Worm (Caenorhabditis elegans): Measurements from ENCODE around the gene F54C8.6.

Gene F54C8.6

ce11 chrIII:9434999-9435398, 14.7 kb downstream of the F54C8.6 start (continued):
- TF ChIP-seq aptf-2 (GFP tag; conservative IDR thresholded peaks at IDR 0.05) (no peak), lag-1 (GFP tag; IDR thresholded peaks at IDR 0.05) (no peak), ztf-28 (GFP tag; IDR thresholded peaks at IDR 0.05) (no peak), T07F8.4 (tag; optimal IDR thresholded peaks at IDR 0.05) (no peak), hrde-1 (tag; optimal IDR thresholded peaks at IDR 0.05; ENCODE audit: borderline replicate concordance) (peak; percentile 46), B0336.3 (GFP tag; IDR thresholded peaks at IDR 0.05) (no peak), attf-5 (GFP tag; optimal IDR thresholded peaks at IDR 0.05) (peak; percentile 3), egl-44 (GFP tag; IDR thresholded peaks at IDR 0.05) (no peak), B0035.1 (tag; optimal IDR thresholded peaks at IDR 0.05) (no peak), mcd-1 (GFP tag; IDR thresholded peaks at IDR 0.05) (no peak), fkh-3 (tag; optimal IDR thresholded peaks at IDR 0.05) (no peak), K11D2.4 (GFP tag; IDR thresholded peaks at IDR 0.05) (no peak), F55B11.4 (tag; optimal IDR thresholded peaks at IDR 0.05; ENCODE audit: borderline replicate concordance, insufficient read depth) (no peak), egrh-3 (GFP tag; IDR thresholded peaks at IDR 0.05) (no peak), sea-2 (GFP tag; IDR thresholded peaks at IDR 0.05) (no peak), nfya-1 (tag; optimal IDR thresholded peaks at IDR 0.05; ENCODE audit: borderline replicate concordance, insufficient read depth) (no peak), nhr-120 (GFP tag; IDR thresholded peaks at IDR 0.05) (no peak), lin-26 (GFP tag; IDR thresholded peaks at IDR 0.05) (no peak), ztf-22 (GFP tag; optimal IDR thresholded peaks at IDR 0.05) (no peak), akir-1 (GFP tag; optimal IDR thresholded peaks at IDR 0.05) (no peak), zim-3 (tag; optimal IDR thresholded peaks at IDR 0.05) (no peak), nhr-179 (tag; optimal IDR thresholded peaks at IDR 0.05) (no peak), ztf-6 (GFP tag; IDR thresholded peaks at IDR 0.05) (no peak)

DNA sequence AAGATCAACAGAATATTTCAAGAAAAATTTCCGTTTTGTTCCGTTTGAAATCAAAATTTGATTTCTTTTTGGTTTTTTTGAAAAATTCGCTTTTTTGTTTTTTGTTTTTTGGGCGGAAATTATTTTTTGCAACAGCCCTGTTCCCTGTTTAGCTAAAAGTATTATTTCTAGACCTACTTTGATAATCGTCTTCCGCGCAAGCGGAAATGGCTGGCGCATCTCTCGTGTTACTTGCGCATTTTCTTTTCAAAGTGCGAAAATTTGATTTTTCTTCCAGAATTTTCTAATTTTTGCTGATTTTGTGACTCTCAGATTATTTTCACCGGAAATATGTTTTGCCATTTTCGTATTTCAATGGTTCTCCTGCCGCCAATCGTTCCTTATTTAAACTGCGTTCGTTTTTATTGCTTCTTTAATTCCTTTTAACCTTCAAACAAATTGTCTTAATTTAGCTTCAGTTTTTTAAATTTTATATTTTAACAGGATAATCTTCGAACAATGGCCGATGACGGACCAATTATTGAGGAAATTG, 16.1 kb downstream of the F54C8.6 start, which contains the start of gene cpar-1:
Gene cpar-1, plus strand, starts transcription at position 482 of the 532 bp plus-strand sequence.
- TF ChIP-seq efl-1 (GFP tag; optimal IDR thresholded peaks at IDR 0.05) (peak; percentile 78), Y53F4B.3 (GFP tag; IDR thresholded peaks at IDR 0.05) (no peak), snpc-4 (GFP tag; optimal IDR thresholded peaks at IDR 0.05) (no peak), snpc-4 (tag; optimal IDR thresholded peaks at IDR 0.05) (no peak), zim-3 (tag; optimal IDR thresholded peaks at IDR 0.05) (no peak), ceh-27 (GFP tag; optimal IDR thresholded peaks at IDR 0.05) (no peak), him-1 (tag; optimal IDR thresholded peaks at IDR 0.05) (peak; percentile 85), F55B11.4 (tag; optimal IDR thresholded peaks at IDR 0.05; ENCODE audit: borderline replicate concordance, insufficient read depth) (no peak), tbx-9 (tag; optimal IDR thresholded peaks at IDR 0.05; ENCODE audit: borderline replicate concordance) (no peak), bed-1 (GFP tag; IDR thresholded peaks at IDR 0.05) (no peak), ceh-100 (GFP tag; IDR thresholded peaks at IDR 0.05) (no peak), lin-35 (GFP tag; optimal IDR thresholded peaks at IDR 0.05) (no peak), hmg-1.2 (GFP tag; IDR thresholded peaks at IDR 0.05) (no peak), die-1 (tag; optimal IDR thresholded peaks at IDR 0.05) (no peak), mxl-1 (tag; optimal IDR thresholded peaks at IDR 0.05) (no peak), ztf-25 (GFP tag; IDR thresholded peaks at IDR 0.05) (no peak), Y56A3A.18 (GFP tag; IDR thresholded peaks at IDR 0.05) (no peak), dpff-1 (tag; optimal IDR thresholded peaks at IDR 0.05) (no peak), mcd-1 (GFP tag; IDR thresholded peaks at IDR 0.05) (no peak; the same call in 1 of the 2 replicates), F33H1.4 (GFP tag; IDR thresholded peaks at IDR 0.05) (no peak; the same call in 1 of the 2 replicates), mes-4 (tag; optimal IDR thresholded peaks at IDR 0.05) (no peak), madf-6 (GFP tag; IDR thresholded peaks at IDR 0.05) (peak; percentile 99), ets-4 (GFP tag; optimal IDR thresholded peaks at IDR 0.05) (no peak), ztf-18 (tag; optimal IDR thresholded peaks at IDR 0.05) (peak; percentile 96), repo-1 (tag; optimal IDR thresholded peaks at IDR 0.05) (no peak), D2030.7 (GFP tag; IDR thresholded peaks at IDR 0.05) (no peak; the same call in 1 of the 2 replicates), madf-8 (GFP tag; conservative IDR thresholded peaks at IDR 0.05) (peak; percentile 99), K12H6.12 (tag; optimal IDR thresholded peaks at IDR 0.05) (no peak), lsl-1 (GFP tag; optimal IDR thresholded peaks at IDR 0.05) (peak; percentile 80)
